Worm (Caenorhabditis elegans) whole organism, L4 larva: ENCODE results near the gene T06E4.5.

Experiments
- D1046.2 ChIP-seq: fragments of 200-800 bp; sonication (Bioruptor generic); IDR thresholded peaks from 2 replicates; pipeline ENCODE4 v1.3.6; 2022; ENCODE audit warnings: missing genetic modification characterization, missing compliant biosample characterization
- F44E2.7 ChIP-seq: fragments of 200-800 bp; sonication (Bioruptor generic); IDR thresholded peaks from 2 replicates; pipeline ENCODE4 v2.1.2; 2022; ENCODE audit warnings: missing genetic modification characterization, missing compliant biosample characterization
- T26A8.4 ChIP-seq: fragments of 200-800 bp; sonication (Bioruptor generic); IDR thresholded peaks from 2 replicates; pipeline ENCODE4 v1.3.6; 2022; ENCODE audit warnings: missing genetic modification characterization, missing compliant biosample characterization
- Y105C5A.15 ChIP-seq: fragments of 200-800 bp; sonication (Bioruptor generic); IDR thresholded peaks from 2 replicates; pipeline ENCODE4 v1.3.6; 2022; ENCODE audit warnings: missing genetic modification characterization, missing compliant biosample characterization
- aha-1 ChIP-seq: fragments of 150-350 bp; peaks from one replicate; lab custom pipeline; 2014; ENCODE audit warnings: missing biosample characterization, missing genetic modification characterization
- ces-1 ChIP-seq: fragments of 150-350 bp; sonication (generic microtip); optimal IDR thresholded peaks from 4 replicates; lab custom pipeline; 2014; ENCODE audit warnings: missing biosample characterization, missing genetic modification reagents, missing genetic modification characterization
- cey-2 ChIP-seq: sonication (generic microtip); optimal IDR thresholded peaks from 3 replicates; lab custom pipeline; 2017; ENCODE audit warnings: missing genetic modification characterization, mild to moderate bottlenecking, missing compliant biosample characterization, antibody characterized with exemption, borderline replicate concordance; ENCODE audit not compliant: insufficient read depth
- daf-8 ChIP-seq: fragments of 200-800 bp; sonication (Bioruptor generic); IDR thresholded peaks from 2 replicates; pipeline ENCODE4 v1.3.6; 2022; ENCODE audit warnings: missing genetic modification characterization, missing compliant biosample characterization
- dmd-6 ChIP-seq: fragments of 200-800 bp; sonication (Bioruptor generic); IDR thresholded peaks from 2 replicates; pipeline ENCODE4 v1.3.6; 2022; ENCODE audit warnings: missing genetic modification reagents, missing genetic modification characterization, missing compliant biosample characterization
- dmd-9 ChIP-seq: fragments of 200-800 bp; sonication (Bioruptor generic); IDR thresholded peaks from 2 replicates; pipeline ENCODE4 v1.3.6; 2022; ENCODE audit warnings: missing genetic modification reagents, missing genetic modification characterization, missing compliant biosample characterization
- duxl-1 ChIP-seq: sonication (generic microtip); optimal IDR thresholded peaks from 2 replicates; lab custom pipeline; 2016; ENCODE audit warnings: mild to moderate bottlenecking, missing genetic modification characterization, moderate library complexity, missing compliant biosample characterization; ENCODE audit not compliant: poor library complexity
- dve-1 ChIP-seq: sonication (generic microtip); optimal IDR thresholded peaks from 2 replicates; lab custom pipeline; 2017; ENCODE audit warnings: antibody characterized with exemption, mild to moderate bottlenecking, missing genetic modification characterization, missing compliant biosample characterization; ENCODE audit not compliant: insufficient read depth
- fkh-10 ChIP-seq: fragments of 150-350 bp; optimal IDR thresholded peaks from 2 replicates; lab custom pipeline; 2014; ENCODE audit warnings: missing biosample characterization, missing genetic modification reagents, missing genetic modification characterization
- jun-1 ChIP-seq: fragments of 150-350 bp; optimal IDR thresholded peaks from 2 replicates; lab custom pipeline; 2014; ENCODE audit warnings: missing biosample characterization, missing genetic modification reagents, missing genetic modification characterization
- lin-15B ChIP-seq: fragments of 150-350 bp; sonication (generic microtip); optimal IDR thresholded peaks from 3 replicates; lab custom pipeline; 2014; ENCODE audit warnings: missing biosample characterization, missing genetic modification characterization
- lin-38 ChIP-seq: fragments of 200-800 bp; sonication (Bioruptor generic); IDR thresholded peaks from 2 replicates; pipeline ENCODE4 v1.3.6; 2022; ENCODE audit warnings: missing genetic modification reagents, missing genetic modification characterization, missing compliant biosample characterization
- lsy-2 ChIP-seq, 2 experiments: fragments of 150-350 bp in 1 of 2; sonication (generic microtip) in 1 of 2; optimal IDR thresholded peaks; 2 replicates each; lab custom pipeline; 2014 to 2017; ENCODE audit warnings: missing biosample characterization in 2 of 2, missing genetic modification characterization in 2 of 2
- madf-5 ChIP-seq, 2 experiments: fragments of 200-800 bp; sonication (Bioruptor generic); IDR thresholded peaks; 2 replicates each; pipeline ENCODE4 v1.3.6; 2022; ENCODE audit warnings: missing compliant biosample characterization in 2 of 2, missing genetic modification characterization in 2 of 2
- madf-9 ChIP-seq: fragments of 200-800 bp; sonication (Bioruptor generic); conservative IDR thresholded peaks from 2 replicates; pipeline ENCODE4 v1.3.6; 2022; ENCODE audit warnings: missing genetic modification reagents, missing genetic modification characterization, missing compliant biosample characterization
- mes-2 ChIP-seq: sonication (generic microtip); optimal IDR thresholded peaks from 2 replicates; lab custom pipeline; 2016; ENCODE audit warnings: missing genotype, mild to moderate bottlenecking, missing genetic modification characterization, missing compliant biosample characterization; ENCODE audit not compliant: poor library complexity, severe bottlenecking
- mxl-2 ChIP-seq: fragments of 200-800 bp; sonication (Bioruptor generic); conservative IDR thresholded peaks from 2 replicates; pipeline ENCODE4 v1.3.6; 2022; ENCODE audit warnings: missing genetic modification reagents, missing genetic modification characterization, missing compliant biosample characterization
- nhr-237 ChIP-seq: sonication (generic microtip); optimal IDR thresholded peaks from 2 replicates; lab custom pipeline; 2017; ENCODE audit warnings: missing biosample characterization, missing genetic modification characterization
- nhr-28 ChIP-seq: fragments of 150-350 bp; optimal IDR thresholded peaks from 2 replicates; lab custom pipeline; 2014; ENCODE audit warnings: missing biosample characterization, missing genetic modification characterization
- nhr-48 ChIP-seq: sonication (generic microtip); optimal IDR thresholded peaks from 2 replicates; lab custom pipeline; 2016; ENCODE audit warnings: mild to moderate bottlenecking, missing genetic modification characterization, missing compliant biosample characterization
- php-3 ChIP-seq: fragments of 200-800 bp; sonication (Bioruptor generic); IDR thresholded peaks from 2 replicates; pipeline ENCODE4 v1.3.6; 2022; ENCODE audit warnings: missing genetic modification reagents, missing genetic modification characterization, missing compliant biosample characterization
- saeg-2 ChIP-seq: fragments of 200-800 bp; sonication (Bioruptor generic); IDR thresholded peaks from 2 replicates; pipeline ENCODE4 v1.3.6; 2022; ENCODE audit warnings: missing genetic modification reagents, missing genetic modification characterization, missing compliant biosample characterization
- set-16 ChIP-seq: fragments of 200-800 bp; sonication (Bioruptor generic); IDR thresholded peaks from 2 replicates; pipeline ENCODE4 v1.3.6; 2022; ENCODE audit warnings: missing genetic modification reagents, missing genetic modification characterization, missing compliant biosample characterization
- unc-62 ChIP-seq, 3 experiments: fragments of 150-350 bp in 1 of 3; sonication (generic microtip); optimal IDR thresholded peaks in 2 of 3; peaks in 1 of 3; 1 replicate in 1 of 3; 2 replicates in 2 of 3; lab custom pipeline; 2014 to 2017; ENCODE audit warnings: missing biosample characterization in 3 of 3, missing genetic modification characterization in 3 of 3, missing genetic modification reagents in 3 of 3, missing genotype in 1 of 3
- zfp-3 ChIP-seq: fragments of 200-800 bp; sonication (Bioruptor generic); conservative IDR thresholded peaks from 2 replicates; pipeline ENCODE4 v1.3.6; 2022; ENCODE audit warnings: missing genetic modification reagents, missing genetic modification characterization, missing compliant biosample characterization
- zip-2 ChIP-seq: fragments of 150-350 bp; optimal IDR thresholded peaks from 2 replicates; lab custom pipeline; 2014; ENCODE audit warnings: missing biosample characterization, missing genetic modification characterization

Gene T06E4.5

DNA sequence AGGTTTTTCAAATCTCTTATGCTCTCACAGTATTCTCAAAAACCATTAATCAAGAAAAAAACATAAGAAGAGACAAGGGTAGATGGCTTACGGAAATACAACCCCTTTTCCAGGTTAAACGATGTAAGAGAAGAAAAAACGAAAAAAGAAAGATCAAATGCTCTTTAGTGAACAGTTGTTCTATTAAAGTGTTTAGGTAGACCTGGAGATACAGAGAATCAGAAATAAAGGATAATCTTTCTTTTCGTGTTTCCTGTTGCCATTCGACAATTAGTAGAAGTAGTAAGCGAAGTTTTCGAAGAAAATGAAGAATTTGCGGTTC is 47.8 kb upstream of the T06E4.5 start, which contains the start of gene K09G1.1:
TSS of gene K09G1.1 (plus strand) at position 223 of the 322 bp plus-strand sequence.
- TF ChIP-seq mes-2 (tag; lab: Kevin White, UChicago) (no peak), zip-2 (tag; lab: Kevin White, UChicago) (no peak), madf-9 (no peak), fkh-10 (GFP tag; lab: Kevin White, UChicago) (no peak), daf-8 (GFP tag; lab: Robert Waterston, UW) (no peak), mxl-2 (GFP tag; lab: Robert Waterston, UW) (no peak), dmd-6 (GFP tag; lab: Robert Waterston, UW) (no peak), jun-1 (tag; lab: Kevin White, UChicago) (no peak), T26A8.4 (no peak), duxl-1 (tag; lab: Kevin White, UChicago) (no peak), php-3 (GFP tag; lab: Robert Waterston, UW) (no peak), nhr-48 (tag; lab: Kevin White, UChicago) (no peak)

DNA sequence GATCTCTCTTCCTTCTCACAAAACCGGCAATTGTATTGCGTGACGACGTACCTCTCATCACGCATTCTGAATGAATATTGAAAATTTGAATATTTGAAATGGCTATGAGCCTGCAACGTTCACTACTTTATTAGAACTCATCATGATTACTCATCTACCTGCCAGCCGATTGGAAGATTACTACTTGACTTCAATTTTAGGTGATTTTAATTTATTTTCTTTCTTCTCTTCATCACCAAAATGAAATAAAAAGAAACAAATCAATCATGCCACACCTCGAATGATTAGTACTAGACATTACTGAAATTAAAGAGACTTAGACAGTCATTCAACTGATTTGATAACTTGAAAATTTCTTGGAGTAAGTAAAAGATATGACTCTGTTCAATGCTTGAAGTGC is 46.8 kb upstream of the T06E4.5 start:
- no peak for TF ChIP-seq madf-5 (GFP tag; IDR thresholded peaks at IDR 0.05; lab: Robert Waterston, UW)
- peak; percentile 13 for TF ChIP-seq aha-1
- peak in 1 of 2 experiments; percentile 62 for TF ChIP-seq unc-62 (GFP tag; optimal IDR thresholded peaks at IDR 0.05 in 1 of 2; lab: Kevin White, UChicago)
- TF ChIP-seq unc-62 (tag; optimal IDR thresholded peaks at IDR 0.05; lab: Kevin White, UChicago) = no peak

DNA sequence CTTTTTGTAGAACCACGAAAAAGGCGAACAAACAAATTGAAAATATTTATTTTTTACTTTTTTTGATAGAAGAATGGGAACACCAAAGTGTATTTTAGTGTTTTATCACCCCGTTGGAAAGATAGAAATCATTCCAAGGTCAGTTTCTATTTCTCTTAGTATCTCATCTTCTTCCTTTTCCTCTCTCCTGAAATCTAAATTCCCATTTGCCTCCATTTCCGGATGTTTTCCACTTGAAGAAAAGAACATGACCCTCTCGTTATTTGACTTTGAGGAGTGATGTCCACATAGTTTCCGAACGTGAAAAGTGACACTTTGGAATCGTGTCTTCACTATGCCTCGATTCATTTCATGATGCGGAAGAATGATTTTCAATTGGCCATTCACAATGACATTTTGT is 43.4 kb upstream of the T06E4.5 start:
- TF ChIP-seq Y105C5A.15 (GFP tag; lab: Robert Waterston, UW) (no peak), aha-1 (peak; percentile 94), daf-8 (GFP tag; lab: Robert Waterston, UW) (no peak)
- TF ChIP-seq, all 104 proteins: peak for 1

DNA sequence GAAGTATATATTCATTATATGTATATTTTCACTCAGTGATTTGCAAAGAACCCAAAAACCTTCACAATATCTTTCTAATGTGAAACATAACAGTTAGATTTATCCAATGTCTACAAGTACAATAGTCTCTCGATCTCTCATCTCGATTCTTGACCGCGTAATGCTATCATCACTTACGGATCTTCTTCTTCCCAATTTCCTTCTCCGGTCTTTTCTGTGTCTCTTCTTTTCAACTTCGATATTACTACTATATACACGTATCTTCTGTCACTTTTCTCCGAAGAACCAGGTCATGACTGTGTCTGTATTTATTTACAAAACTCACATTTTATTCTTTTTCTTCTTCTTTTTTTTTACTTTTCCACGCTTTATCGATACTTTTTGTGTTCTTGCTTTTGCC is 42.5 kb upstream of the T06E4.5 start:
- TF ChIP-seq nhr-28 (tag; lab: Kevin White, UChicago) = peak; percentile 44
- TF ChIP-seq dmd-9 (GFP tag; lab: Robert Waterston, UW) = no peak
- TF ChIP-seq zfp-3 = no peak
- TF ChIP-seq nhr-48 (tag; lab: Kevin White, UChicago) = no peak

DNA sequence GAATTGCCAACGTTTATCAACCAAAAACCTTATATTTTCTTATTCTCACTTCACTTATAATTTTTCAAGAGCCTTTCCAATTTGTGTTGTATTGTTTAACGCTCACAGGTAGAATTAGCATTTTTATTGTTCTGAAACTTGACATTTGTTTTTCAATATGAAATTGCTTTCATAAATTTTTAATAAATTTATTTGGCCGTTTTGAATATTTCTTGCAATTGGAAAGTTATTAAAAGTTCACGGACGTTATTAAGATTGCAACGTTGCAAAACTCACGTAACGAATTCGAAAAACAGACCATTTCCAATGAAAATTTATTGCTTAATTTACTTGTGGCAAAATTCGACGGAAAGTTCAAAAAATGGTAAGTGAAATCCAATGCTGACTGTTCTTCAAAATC is 40.7 kb upstream of the T06E4.5 start, which contains the start of gene K09G1.2:
TSS of gene K09G1.2 (plus strand) at position 301 of the 400 bp plus-strand sequence.
- no peak for TF ChIP-seq set-16 (GFP tag; lab: Robert Waterston, UW)
- no peak for TF ChIP-seq saeg-2 (GFP tag; lab: Robert Waterston, UW)
- TF ChIP-seq cey-2 (tag; lab: Kevin White, UChicago) = no peak
- TF ChIP-seq daf-8 (GFP tag; lab: Robert Waterston, UW) = no peak
- no peak for TF ChIP-seq madf-9
- TF ChIP-seq lsy-2 (tag; optimal IDR thresholded peaks at IDR 0.05; lab: Kevin White, UChicago) = no peak
- TF ChIP-seq nhr-237 (tag; lab: Kevin White, UChicago) = no peak
- TF ChIP-seq dve-1 (tag; lab: Kevin White, UChicago) = no peak
- no peak for TF ChIP-seq ces-1 (GFP tag; lab: Kevin White, UChicago)
- TF ChIP-seq dmd-9 (GFP tag; lab: Robert Waterston, UW) = no peak
- no peak for TF ChIP-seq lin-38 (GFP tag; lab: Robert Waterston, UW)
- TF ChIP-seq D1046.2 = no peak
- no peak for TF ChIP-seq lin-15B
- no peak for TF ChIP-seq F44E2.7

DNA sequence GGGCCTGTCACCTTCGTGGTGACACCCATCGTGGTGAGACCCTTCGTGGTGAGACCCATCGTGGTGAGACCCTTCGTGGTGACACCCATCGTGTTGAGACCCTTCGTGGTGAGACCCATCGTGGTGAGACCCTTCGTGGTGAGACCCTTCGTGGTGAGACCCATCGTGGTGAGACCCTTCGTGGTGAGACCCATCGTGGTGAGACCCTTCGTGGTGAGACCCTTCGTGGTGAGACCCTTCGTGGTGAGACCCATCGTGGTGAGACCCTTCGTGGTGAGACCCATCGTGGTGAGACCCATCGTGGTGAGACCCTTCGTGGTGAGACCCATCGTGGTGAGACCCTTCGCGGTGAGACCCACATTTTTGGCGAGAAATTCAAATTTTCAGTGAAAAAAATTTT is 29.1 kb upstream of the T06E4.5 start:
- peak; percentile 69; the same call in 1 of the 2 replicates for TF ChIP-seq set-16 (GFP tag; lab: Robert Waterston, UW)
